Worm (Caenorhabditis elegans) whole organism, mixed stage, embryonic: ENCODE data around the gene ace-1.

Experiments used
- elt-1 ChIP-seq: sonication (generic microtip); optimal IDR thresholded peaks from 2 replicates; lab custom pipeline; 2017; ENCODE audit warnings: missing genetic modification characterization, mild to moderate bottlenecking, missing compliant biosample characterization, antibody characterized with exemption, moderate library complexity, borderline replicate concordance; ENCODE audit not compliant: insufficient read depth
- elt-3 ChIP-seq: fragments of 150-350 bp; optimal IDR thresholded peaks from 2 replicates; lab custom pipeline; 2014; ENCODE audit warnings: missing biosample characterization, missing genetic modification characterization
- mab-5 ChIP-seq: fragments of 150-350 bp; optimal IDR thresholded peaks from 2 replicates; lab custom pipeline; 2014; ENCODE audit warnings: missing biosample characterization, missing genetic modification characterization
- nhr-237 ChIP-seq: fragments of 150-350 bp; optimal IDR thresholded peaks from 2 replicates; lab custom pipeline; 2014; ENCODE audit warnings: missing biosample characterization, missing genetic modification characterization
- sem-2 ChIP-seq: fragments of 200-800 bp; sonication (Bioruptor generic); optimal IDR thresholded peaks from 2 replicates; lab custom pipeline; 2018; ENCODE audit warnings: mild to moderate bottlenecking, missing genetic modification characterization, missing compliant biosample characterization
- sptf-1 ChIP-seq: sonication (generic microtip); optimal IDR thresholded peaks from 2 replicates; lab custom pipeline; 2017; ENCODE audit warnings: mild to moderate bottlenecking, missing genetic modification characterization, moderate library complexity, missing compliant biosample characterization
- unc-62 ChIP-seq: fragments of 150-350 bp; optimal IDR thresholded peaks from 2 replicates; lab custom pipeline; 2014; ENCODE audit warnings: missing biosample characterization, missing genetic modification reagents, missing genetic modification characterization

DNA sequence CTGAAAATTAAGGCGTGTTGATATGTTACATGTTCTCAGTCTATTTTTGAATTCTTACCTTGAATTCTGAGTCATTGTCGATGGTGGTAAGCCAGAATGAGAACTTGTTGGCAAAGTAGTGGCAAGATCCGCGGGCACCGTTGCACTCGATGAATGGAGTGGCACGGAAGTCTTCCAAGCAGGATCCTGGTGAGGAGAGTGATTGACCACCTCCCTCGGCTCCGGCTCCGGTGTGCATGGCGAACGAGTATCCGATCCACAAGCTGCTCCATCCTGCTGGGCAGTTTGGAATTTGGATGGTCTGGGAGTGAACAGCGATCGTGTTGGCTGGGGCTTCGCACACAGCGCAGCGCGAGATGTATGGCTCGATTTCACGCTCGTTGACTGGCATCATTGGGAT, 14.0 kb downstream of the ace-1 start:
- no peak for TF ChIP-seq sem-2 (GFP tag; lab: Kevin White, UChicago)
- no peak for TF ChIP-seq sptf-1
- no peak for TF ChIP-seq unc-62 (GFP tag; lab: Kevin White, UChicago)
- TF ChIP-seq mab-5 (tag; lab: Kevin White, UChicago), result no peak
- no peak for TF ChIP-seq elt-1
- no peak for TF ChIP-seq nhr-237 (tag; lab: Kevin White, UChicago)
- no peak for TF ChIP-seq elt-3 (tag; lab: Kevin White, UChicago)
